Worm (Caenorhabditis elegans) whole organism, L4/young adult: ENCODE data around the gene sor-1.

ENCODE experiments used
- W03F9.2 ChIP-seq: fragments of 150-350 bp; optimal IDR thresholded peaks from 2 replicates; lab custom pipeline; 2014; ENCODE audit warnings: missing biosample characterization, missing genetic modification characterization
- dao-5 ChIP-seq: sonication (generic microtip); optimal IDR thresholded peaks from 2 replicates; lab custom pipeline; 2016; ENCODE audit warnings: missing genotype, missing genetic modification characterization, moderate library complexity, missing compliant biosample characterization
- him-1 ChIP-seq: sonication (generic microtip); optimal IDR thresholded peaks from 2 replicates; lab custom pipeline; 2016; ENCODE audit warnings: missing genotype, missing genetic modification reagents, missing genetic modification characterization, missing compliant biosample characterization

DNA sequence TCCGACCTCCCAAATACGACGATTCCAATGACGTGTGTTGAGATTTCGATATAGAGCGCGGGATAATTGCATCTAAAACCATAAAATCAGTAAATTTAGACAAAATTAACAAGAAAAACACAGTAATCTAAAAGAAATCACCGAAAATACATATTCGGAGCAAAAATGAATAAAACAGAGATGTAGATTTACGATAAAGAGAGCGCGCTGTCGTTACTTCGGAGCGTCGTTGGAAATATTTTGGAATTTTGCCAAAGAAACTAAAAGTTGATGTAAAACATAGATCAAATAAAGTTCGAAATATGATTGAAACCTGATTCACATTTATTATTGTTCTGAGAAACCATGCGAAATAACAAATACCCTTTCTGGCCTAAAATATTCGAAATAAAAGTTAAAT, 14.2 kb downstream of the sor-1 start, which contains the start of gene ZK1236.5:
- no peak for TF ChIP-seq dao-5 (tag; lab: Kevin White, UChicago)
- TF ChIP-seq him-1 (tag; lab: Kevin White, UChicago): no peak
- TF ChIP-seq W03F9.2 (tag; lab: Kevin White, UChicago): no peak
